Fruit fly (Drosophila melanogaster) whole organism, embryonic: Measurements from ENCODE around the gene CaBP1.

Source experiments
- Ada2b ChIP-seq: fragments of 200-800 bp; sonication (Bioruptor generic); IDR thresholded peaks from 2 replicates; pipeline ENCODE4 v1.3.6; 2022; ENCODE audit warnings: missing biosample characterization, missing genetic modification characterization
- Atf6 ChIP-seq: fragments of 200-800 bp; sonication (Bioruptor generic); IDR thresholded peaks from 2 replicates; pipeline ENCODE4 v1.3.6; 2022; ENCODE audit warnings: missing biosample characterization, missing genetic modification characterization
- Bteb2 ChIP-seq: fragments of 200-800 bp; sonication (Bioruptor generic); optimal IDR thresholded peaks from 2 replicates; lab custom pipeline; 2016; ENCODE audit warnings: missing biosample characterization, missing genetic modification characterization
- CG10147 ChIP-seq: fragments of 200-800 bp; sonication (Bioruptor generic); optimal IDR thresholded peaks from 2 replicates; lab custom pipeline; 2019; ENCODE audit warnings: missing biosample characterization, mild to moderate bottlenecking, missing genetic modification characterization, moderate library complexity
- CG10543 ChIP-seq: fragments of 200-800 bp; sonication (Bioruptor generic); optimal IDR thresholded peaks from 3 replicates; lab custom pipeline; 2017; ENCODE audit warnings: missing biosample characterization, mild to moderate bottlenecking, missing genetic modification characterization, moderate library complexity
- CG11398 ChIP-seq: fragments of 200-800 bp; sonication (Bioruptor generic); optimal IDR thresholded peaks from 2 replicates; lab custom pipeline; 2016; ENCODE audit warnings: missing biosample characterization, missing genetic modification characterization
- CG11456 ChIP-seq: fragments of 200-800 bp; sonication (Bioruptor generic); IDR thresholded peaks from 3 replicates; pipeline ENCODE4 v1.3.6; 2022; ENCODE audit warnings: missing biosample characterization, missing genetic modification characterization
- CG13894 ChIP-seq: fragments of 200-800 bp; sonication (Bioruptor generic); optimal IDR thresholded peaks from 3 replicates; lab custom pipeline; 2018; ENCODE audit warnings: missing biosample characterization, mild to moderate bottlenecking, missing genetic modification characterization, moderate library complexity
- CG14860 ChIP-seq: fragments of 200-800 bp; sonication (Bioruptor generic); IDR thresholded peaks from 3 replicates; pipeline ENCODE4 v1.3.6; 2022; ENCODE audit warnings: missing biosample characterization, missing genetic modification characterization; ENCODE audit not compliant: partially characterized antibody
- CG15601 ChIP-seq: fragments of 200-800 bp; sonication (Bioruptor generic); optimal IDR thresholded peaks from 3 replicates; lab custom pipeline; 2019; ENCODE audit warnings: missing biosample characterization, mild to moderate bottlenecking, missing genetic modification characterization, moderate library complexity
- CG1602 ChIP-seq: fragments of 200-800 bp; sonication (Bioruptor generic); optimal IDR thresholded peaks from 3 replicates; lab custom pipeline; 2016; ENCODE audit warnings: missing biosample characterization, missing genetic modification characterization
- CG2875 ChIP-seq: fragments of 200-800 bp; sonication (Bioruptor generic); optimal IDR thresholded peaks from 2 replicates; lab custom pipeline; 2017; ENCODE audit warnings: missing biosample characterization, mild to moderate bottlenecking, missing genetic modification characterization, missing genetic modification reagents
- CG32767 ChIP-seq: fragments of 200-800 bp; sonication (Bioruptor generic); IDR thresholded peaks from 2 replicates; pipeline ENCODE4 v1.3.6; 2022; ENCODE audit warnings: missing biosample characterization, missing genetic modification characterization
- CG33213 ChIP-seq: fragments of 200-800 bp; sonication (Bioruptor generic); optimal IDR thresholded peaks from 3 replicates; lab custom pipeline; 2016; ENCODE audit warnings: missing biosample characterization, missing genetic modification characterization
- CG33557 ChIP-seq: fragments of 200-800 bp; sonication (Bioruptor generic); optimal IDR thresholded peaks from 2 replicates; lab custom pipeline; 2019; ENCODE audit warnings: missing biosample characterization, mild to moderate bottlenecking, missing genetic modification characterization, moderate library complexity
- CG4360 ChIP-seq: fragments of 200-800 bp; sonication (Bioruptor generic); IDR thresholded peaks from 2 replicates; pipeline ENCODE4 v1.3.6; 2022; ENCODE audit warnings: missing biosample characterization, missing genetic modification characterization
- CG4820 ChIP-seq: fragments of 200-800 bp; sonication (Bioruptor generic); optimal IDR thresholded peaks from 3 replicates; lab custom pipeline; 2016; ENCODE audit warnings: missing biosample characterization, missing genetic modification characterization
- CG6254 ChIP-seq: fragments of 200-800 bp; sonication (Bioruptor generic); optimal IDR thresholded peaks from 3 replicates; lab custom pipeline; 2017; ENCODE audit warnings: mild to moderate bottlenecking, missing biosample characterization, missing genetic modification reagents, missing genetic modification characterization
- CG8388 ChIP-seq: fragments of 200-800 bp; sonication (Bioruptor generic); optimal IDR thresholded peaks from 2 replicates; lab custom pipeline; 2019; ENCODE audit warnings: missing biosample characterization, mild to moderate bottlenecking, missing genetic modification characterization, moderate library complexity
- Chrac-16 ChIP-seq: fragments of 200-800 bp; sonication (Bioruptor generic); optimal IDR thresholded peaks from 3 replicates; lab custom pipeline; 2016; ENCODE audit warnings: missing biosample characterization, missing genetic modification characterization
- D ChIP-seq, 2 experiments: fragments of 200-800 bp in 1 of 2; fragments of >200 bp in 1 of 2; sonication (Bioruptor generic) in 1 of 2; optimal IDR thresholded peaks; 2 replicates in 1 of 2; 3 replicates in 1 of 2; lab custom pipeline; 2017; ENCODE audit warnings: mild to moderate bottlenecking in 1 of 2, missing biosample characterization in 1 of 2, missing genetic modification characterization in 1 of 2, missing genetic modification reagents in 1 of 2
- Ets97D ChIP-seq: fragments of 200-800 bp; sonication (Bioruptor generic); optimal IDR thresholded peaks from 3 replicates; lab custom pipeline; 2016; ENCODE audit warnings: missing biosample characterization, missing genetic modification characterization
- H2.0 ChIP-seq: fragments of 200-800 bp; sonication (Bioruptor generic); IDR thresholded peaks from 2 replicates; pipeline ENCODE4 v1.3.6; 2022; ENCODE audit warnings: missing biosample characterization, missing genetic modification characterization
- Hr3 ChIP-seq: fragments of 200-800 bp; sonication (Bioruptor generic); optimal IDR thresholded peaks from 3 replicates; lab custom pipeline; 2016; ENCODE audit warnings: missing biosample characterization, missing genetic modification characterization
- MESR4 ChIP-seq: fragments of 200-800 bp; sonication (Bioruptor generic); optimal IDR thresholded peaks from 2 replicates; lab custom pipeline; 2018; ENCODE audit warnings: missing biosample characterization, mild to moderate bottlenecking, missing genetic modification characterization, moderate library complexity
- Med ChIP-seq: fragments of 200-800 bp; sonication (Bioruptor generic); peaks from one replicate; lab custom pipeline; 2016; ENCODE audit warnings: missing biosample characterization, missing genetic modification characterization, mild to moderate bottlenecking, inconsistent platforms, moderate library complexity
- Neu2 ChIP-seq: fragments of 200-800 bp; sonication (Bioruptor generic); optimal IDR thresholded peaks from 3 replicates; lab custom pipeline; 2016; ENCODE audit warnings: missing biosample characterization, missing genetic modification characterization, borderline replicate concordance
- Nf-YA ChIP-seq: fragments of 200-800 bp; sonication (Bioruptor generic); IDR thresholded peaks from 2 replicates; pipeline ENCODE4 v1.3.6; 2022; ENCODE audit warnings: missing biosample characterization, missing genetic modification characterization
- NfI ChIP-seq: fragments of 200-800 bp; sonication (Bioruptor generic); optimal IDR thresholded peaks from 3 replicates; lab custom pipeline; 2018; ENCODE audit warnings: missing biosample characterization, mild to moderate bottlenecking, missing genetic modification characterization, moderate library complexity
- Pdp1 ChIP-seq, 2 experiments: fragments of 200-800 bp; sonication (Bioruptor generic); optimal IDR thresholded peaks; 3 replicates each; lab custom pipeline; 2016; ENCODE audit warnings: missing biosample characterization in 2 of 2, missing genetic modification characterization in 2 of 2, mild to moderate bottlenecking in 1 of 2, moderate library complexity in 1 of 2
- Ravus ChIP-seq: fragments of 200-800 bp; sonication (Bioruptor generic); IDR thresholded peaks from 2 replicates; pipeline ENCODE4 v1.3.6; 2022; ENCODE audit warnings: missing biosample characterization, missing genetic modification characterization
- Side ChIP-seq: fragments of 200-800 bp; sonication (Bioruptor generic); optimal IDR thresholded peaks from 2 replicates; lab custom pipeline; 2016; ENCODE audit warnings: missing biosample characterization, missing genetic modification characterization
- Taf1 ChIP-seq: fragments of 200-800 bp; sonication (Bioruptor generic); IDR thresholded peaks from 2 replicates; pipeline ENCODE4 v1.3.6; 2022; ENCODE audit warnings: missing biosample characterization, missing genetic modification characterization
- Tbp ChIP-seq: fragments of >200 bp; optimal IDR thresholded peaks from 2 replicates; lab custom pipeline; 2018; ENCODE audit warnings: missing biosample characterization, missing genetic modification characterization
- abd-A ChIP-seq: fragments of 200-800 bp; sonication (Bioruptor generic); optimal IDR thresholded peaks from 3 replicates; lab custom pipeline; 2019; ENCODE audit warnings: missing biosample characterization, mild to moderate bottlenecking, missing genetic modification characterization, moderate library complexity
- amos ChIP-seq: fragments of 200-800 bp; sonication (Bioruptor generic); IDR thresholded peaks from 2 replicates; pipeline ENCODE4 v1.3.6; 2022; ENCODE audit warnings: missing biosample characterization, missing genetic modification characterization; ENCODE audit not compliant: partially characterized antibody
- bowl ChIP-seq: fragments of 200-800 bp; sonication (Bioruptor generic); IDR thresholded peaks from 2 replicates; pipeline ENCODE4 v1.3.6; 2022; ENCODE audit warnings: missing biosample characterization, missing genetic modification characterization
- btn ChIP-seq: fragments of 200-800 bp; sonication (Bioruptor generic); optimal IDR thresholded peaks from 2 replicates; lab custom pipeline; 2016; ENCODE audit warnings: missing biosample characterization, missing genetic modification characterization
- caup ChIP-seq: fragments of 200-800 bp; sonication (Bioruptor generic); optimal IDR thresholded peaks from 3 replicates; lab custom pipeline; 2017; ENCODE audit warnings: missing biosample characterization, mild to moderate bottlenecking, missing genetic modification characterization, moderate library complexity; ENCODE audit not compliant: severe bottlenecking
- chn ChIP-seq: fragments of 200-800 bp; sonication (Bioruptor generic); optimal IDR thresholded peaks from 2 replicates; lab custom pipeline; 2016; ENCODE audit warnings: missing biosample characterization, missing genetic modification characterization
- crp ChIP-seq, 2 experiments: fragments of 200-800 bp; sonication (Bioruptor generic); optimal IDR thresholded peaks; 2 replicates in 1 of 2; 3 replicates in 1 of 2; lab custom pipeline; 2017; ENCODE audit warnings: missing biosample characterization in 2 of 2, missing genetic modification characterization in 2 of 2, mild to moderate bottlenecking in 1 of 2, moderate library complexity in 1 of 2
- gcm2 ChIP-seq: fragments of 200-800 bp; sonication (Bioruptor generic); optimal IDR thresholded peaks from 2 replicates; lab custom pipeline; 2016; ENCODE audit warnings: missing biosample characterization, missing genetic modification characterization
- mirr ChIP-seq: fragments of 200-800 bp; sonication (Bioruptor generic); optimal IDR thresholded peaks from 3 replicates; lab custom pipeline; 2018; ENCODE audit warnings: missing biosample characterization, mild to moderate bottlenecking, missing genetic modification characterization
- mld ChIP-seq: fragments of 200-800 bp; sonication (Bioruptor generic); IDR thresholded peaks from 3 replicates; pipeline ENCODE4 v1.3.6; 2022; ENCODE audit warnings: missing biosample characterization, missing genetic modification characterization; ENCODE audit not compliant: partially characterized antibody
- otp ChIP-seq: fragments of 200-800 bp; sonication (Bioruptor generic); IDR thresholded peaks from 3 replicates; pipeline ENCODE4, ENCODE4 v1.3.6; 2022; ENCODE audit warnings: missing biosample characterization, missing genetic modification characterization
- sens ChIP-seq: fragments of 200-800 bp; sonication (Bioruptor generic); peaks from one replicate; lab custom pipeline; 2016; ENCODE audit warnings: missing biosample characterization, missing genetic modification characterization
- tup ChIP-seq: fragments of 200-800 bp; sonication (Bioruptor generic); optimal IDR thresholded peaks from 2 replicates; lab custom pipeline; 2016; ENCODE audit warnings: missing biosample characterization, mild to moderate bottlenecking, missing genetic modification characterization, moderate library complexity
- zen ChIP-seq: fragments of 200-800 bp; sonication (Bioruptor generic); optimal IDR thresholded peaks from 3 replicates; lab custom pipeline; 2018; ENCODE audit warnings: missing biosample characterization, mild to moderate bottlenecking, missing genetic modification characterization, moderate library complexity

The CaBP1 gene

dm6 chr2L:16321209-16321608 is 35.3 kb downstream of the CaBP1 start (continued):
- TF ChIP-seq zen (tag; lab: Kevin White, UChicago) (no peak), CG10147 (no peak), CG33557 (GFP tag; lab: Kevin White, UChicago) (no peak), chn (GFP tag; lab: Kevin White, UChicago) (no peak), crp (GFP tag; optimal IDR thresholded peaks at IDR 0.05; lab: Kevin White, UChicago) (no peak), mld (GFP tag; lab: Robert Waterston, UW) (no peak), Ravus (GFP tag; lab: Robert Waterston, UW) (no peak), amos (GFP tag; lab: Robert Waterston, UW) (no peak), CG2875 (no peak), Chrac-16 (GFP tag; lab: Kevin White, UChicago) (no peak), Nf-YA (GFP tag; lab: Robert Waterston, UW) (no peak), CG32767 (no peak), Side (GFP tag; lab: Kevin White, UChicago) (no peak), CG11398 (GFP tag; lab: Kevin White, UChicago) (no peak), Ada2b (no peak), CG8388 (no peak), Atf6 (GFP tag; lab: Robert Waterston, UW) (no peak), CG4820 (GFP tag; lab: Kevin White, UChicago) (no peak), btn (GFP tag; lab: Kevin White, UChicago) (no peak), H2.0 (GFP tag; lab: Robert Waterston, UW) (no peak), Taf1 (GFP tag; lab: Robert Waterston, UW) (no peak), sens (GFP tag; lab: Kevin White, UChicago) (no peak), bowl (GFP tag; lab: Robert Waterston, UW) (no peak), mirr (GFP tag; lab: Kevin White, UChicago) (no peak), CG6254 (GFP tag; lab: Kevin White, UChicago) (no peak), CG1602 (GFP tag; lab: Kevin White, UChicago) (no peak), MESR4 (GFP tag; lab: Kevin White, UChicago) (no peak), Bteb2 (GFP tag; lab: Kevin White, UChicago) (no peak), D (optimal IDR thresholded peaks at IDR 0.05; lab: Kevin White, UChicago) (no peak), D (GFP tag; optimal IDR thresholded peaks at IDR 0.05; lab: Kevin White, UChicago) (no peak), Neu2 (GFP tag; lab: Kevin White, UChicago) (no peak), CG15601 (tag; lab: Kevin White, UChicago) (no peak), CG33213 (GFP tag; lab: Kevin White, UChicago) (no peak), Hr3 (no peak), CG11456 (no peak), NfI (no peak), CG10543 (GFP tag; lab: Kevin White, UChicago) (peak; percentile 55), CG13894 (peak; percentile 51), tup (no peak), otp (GFP tag; lab: Robert Waterston, UW) (no peak), Ets97D (GFP tag; lab: Kevin White, UChicago) (no peak)

DNA sequence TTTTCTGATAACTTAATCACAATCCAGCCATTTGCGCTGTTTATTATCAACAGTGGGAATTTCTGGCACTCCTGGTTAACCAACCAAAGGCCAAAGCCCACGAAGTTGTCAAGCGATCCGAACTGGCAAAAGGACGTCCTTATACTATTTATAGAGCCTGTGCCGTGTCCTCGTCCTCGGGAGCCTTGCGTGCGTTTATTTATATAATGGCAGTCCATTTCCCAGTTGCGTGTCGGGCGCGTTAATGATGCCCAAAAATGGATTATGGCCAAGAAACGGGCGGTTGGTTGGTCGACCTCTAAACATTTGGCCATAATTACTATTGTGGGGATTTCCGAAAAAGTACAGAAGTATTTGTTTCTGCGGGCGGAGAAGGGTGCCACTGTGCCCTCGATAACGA is 36.1 kb downstream of the CaBP1 start:
- peak in 1 of 2 experiments; percentile 29 for TF ChIP-seq Pdp1 (GFP tag; optimal IDR thresholded peaks at IDR 0.05; lab: Kevin White, UChicago)
- peak; percentile 43 for TF ChIP-seq abd-A
- TF ChIP-seq gcm2 (GFP tag; lab: Kevin White, UChicago) = no peak
- peak; percentile 14 for TF ChIP-seq CG13894
- TF ChIP-seq CG4360 = no peak
- TF ChIP-seq Tbp (GFP tag; lab: Kevin White, UChicago) = no peak
- TF ChIP-seq Med (GFP tag; lab: Kevin White, UChicago) = peak; percentile 27
- no peak for TF ChIP-seq caup
- 0 out of 2 replicates have a peak, but pooled peaks have one; percentile 20 for TF ChIP-seq Atf6 (GFP tag; lab: Robert Waterston, UW)
- no peak for TF ChIP-seq CG14860 (GFP tag; lab: Robert Waterston, UW)
- peak; percentile 63 for TF ChIP-seq sens (GFP tag; lab: Kevin White, UChicago)
